Worm (Caenorhabditis elegans): ENCODE results near the gene K10D11.4.

ce11 chrIV:12985961-12986360 is 8.3 kb downstream of the K10D11.4 start, which contains the start of gene K10D11.3:
- TF ChIP-seq ztf-26 (tag; optimal IDR thresholded peaks at IDR 0.05) (no peak), hmg-1.2 (GFP tag; IDR thresholded peaks at IDR 0.05) (no peak), ets-4 (GFP tag; optimal IDR thresholded peaks at IDR 0.05) (no peak), Y79H2A.3 (GFP tag; conservative IDR thresholded peaks at IDR 0.05) (no peak), mel-28 (tag; optimal IDR thresholded peaks at IDR 0.05; ENCODE audit: borderline replicate concordance) (no peak), sea-2 (GFP tag; IDR thresholded peaks at IDR 0.05) (no peak), lin-54 (GFP tag; optimal IDR thresholded peaks at IDR 0.05) (no peak)

Measured in whole organism, young adult.